Fruit fly (Drosophila melanogaster) whole organism, embryonic: Measurements from ENCODE around the gene CG32040.

ENCODE experiments used
- Aef1 ChIP-seq: fragments of 200-800 bp; sonication (Bioruptor generic); IDR thresholded peaks from 3 replicates; pipeline ENCODE4 v1.3.6; 2022; ENCODE audit warnings: missing biosample characterization, missing genetic modification characterization
- Atf6 ChIP-seq: fragments of 200-800 bp; sonication (Bioruptor generic); IDR thresholded peaks from 2 replicates; pipeline ENCODE4 v1.3.6; 2022; ENCODE audit warnings: missing biosample characterization, missing genetic modification characterization
- BEAF-32 ChIP-seq: fragments of 200-800 bp; sonication (Bioruptor generic); optimal IDR thresholded peaks from 3 replicates; lab custom pipeline; 2017; ENCODE audit warnings: missing biosample characterization, missing genetic modification characterization, mild to moderate bottlenecking, moderate library complexity, missing genetic modification reagents
- CG11695 ChIP-seq: fragments of 200-800 bp; sonication (Bioruptor generic); IDR thresholded peaks from 3 replicates; pipeline ENCODE4 v1.3.6; 2022; ENCODE audit warnings: missing biosample characterization, missing genetic modification characterization
- CG13287 ChIP-seq: fragments of 200-800 bp; sonication (Bioruptor generic); IDR thresholded peaks from 2 replicates; pipeline ENCODE4 v1.3.6; 2022; ENCODE audit warnings: missing biosample characterization, missing genetic modification characterization; ENCODE audit not compliant: partially characterized antibody
- CG13424 ChIP-seq: fragments of 200-800 bp; sonication (Bioruptor generic); optimal IDR thresholded peaks from 2 replicates; lab custom pipeline; 2019; ENCODE audit warnings: missing biosample characterization, mild to moderate bottlenecking, missing genetic modification characterization, moderate library complexity
- CG13624 ChIP-seq: fragments of 200-800 bp; sonication (Bioruptor generic); optimal IDR thresholded peaks from 2 replicates; lab custom pipeline; 2016; ENCODE audit warnings: missing biosample characterization, missing genetic modification characterization
- CG13775 ChIP-seq: fragments of 200-800 bp; sonication (Bioruptor generic); optimal IDR thresholded peaks from 3 replicates; lab custom pipeline; 2017; ENCODE audit warnings: missing biosample characterization, mild to moderate bottlenecking, missing genetic modification characterization
- CG15601 ChIP-seq: fragments of 200-800 bp; sonication (Bioruptor generic); optimal IDR thresholded peaks from 3 replicates; lab custom pipeline; 2019; ENCODE audit warnings: missing biosample characterization, mild to moderate bottlenecking, missing genetic modification characterization, moderate library complexity
- CG16813 ChIP-seq: fragments of 200-800 bp; sonication (Bioruptor generic); IDR thresholded peaks from 3 replicates; pipeline ENCODE4 v1.3.6; 2022; ENCODE audit warnings: missing biosample characterization, missing genetic modification characterization; ENCODE audit not compliant: partially characterized antibody
- CG17328 ChIP-seq: fragments of 200-800 bp; sonication (Bioruptor generic); IDR thresholded peaks from 2 replicates; pipeline ENCODE4 v1.3.6; 2022; ENCODE audit warnings: missing biosample characterization, missing genetic modification characterization
- CG18262 ChIP-seq: fragments of 200-800 bp; optimal IDR thresholded peaks from 3 replicates; lab custom pipeline; 2019; ENCODE audit warnings: missing biosample characterization, mild to moderate bottlenecking, missing genetic modification characterization, moderate library complexity
- CG2116 ChIP-seq: fragments of 200-800 bp; sonication (Bioruptor generic); optimal IDR thresholded peaks from 3 replicates; lab custom pipeline; 2018; ENCODE audit warnings: missing biosample characterization, mild to moderate bottlenecking, missing genetic modification characterization
- CG32767 ChIP-seq: fragments of 200-800 bp; sonication (Bioruptor generic); IDR thresholded peaks from 2 replicates; pipeline ENCODE4 v1.3.6; 2022; ENCODE audit warnings: missing biosample characterization, missing genetic modification characterization
- CG42726 ChIP-seq: fragments of 200-800 bp; sonication (Bioruptor generic); IDR thresholded peaks from 2 replicates; pipeline ENCODE4 v1.3.6; 2022; ENCODE audit warnings: missing biosample characterization, missing genetic modification characterization; ENCODE audit not compliant: partially characterized antibody
- CG4424 ChIP-seq: fragments of 200-800 bp; sonication (Bioruptor generic); optimal IDR thresholded peaks from 3 replicates; lab custom pipeline; 2016; ENCODE audit warnings: missing biosample characterization, missing genetic modification characterization
- CG7372 ChIP-seq: fragments of 200-800 bp; sonication (Bioruptor generic); IDR thresholded peaks from 2 replicates; pipeline ENCODE4 v1.3.6; 2022; ENCODE audit warnings: missing biosample characterization, missing genetic modification characterization
- CG7786 ChIP-seq: fragments of 200-800 bp; sonication (Bioruptor generic); optimal IDR thresholded peaks from 2 replicates; lab custom pipeline; 2016; ENCODE audit warnings: missing biosample characterization, missing genetic modification characterization
- CG7963 ChIP-seq: fragments of 200-800 bp; sonication (Bioruptor generic); IDR thresholded peaks from 3 replicates; pipeline ENCODE4 v1.3.6; 2022; ENCODE audit warnings: missing biosample characterization, missing genetic modification characterization; ENCODE audit not compliant: partially characterized antibody
- CG9609 ChIP-seq: fragments of 200-800 bp; sonication (Bioruptor generic); optimal IDR thresholded peaks from 3 replicates; lab custom pipeline; 2016; ENCODE audit warnings: missing biosample characterization, missing genetic modification characterization
- Chrac-16 ChIP-seq: fragments of 200-800 bp; sonication (Bioruptor generic); optimal IDR thresholded peaks from 3 replicates; lab custom pipeline; 2016; ENCODE audit warnings: missing biosample characterization, missing genetic modification characterization
- Dbx ChIP-seq: fragments of 200-800 bp; sonication (Bioruptor generic); IDR thresholded peaks from 3 replicates; pipeline ENCODE4 v1.3.6; 2022; ENCODE audit warnings: missing biosample characterization, missing genetic modification characterization
- Dll ChIP-seq: fragments of 200-800 bp; sonication (Bioruptor generic); IDR thresholded peaks from 4 replicates; pipeline ENCODE4 v1.3.6; 2022; ENCODE audit warnings: missing biosample characterization, missing genetic modification characterization; ENCODE audit not compliant: partially characterized antibody
- Fer3 ChIP-seq: fragments of 200-800 bp; sonication (Bioruptor generic); optimal IDR thresholded peaks from 2 replicates; lab custom pipeline; 2018; ENCODE audit warnings: missing biosample characterization, mild to moderate bottlenecking, missing genetic modification characterization, moderate library complexity
- Hmr ChIP-seq: fragments of 200-800 bp; sonication (Bioruptor generic); optimal IDR thresholded peaks from 3 replicates; lab custom pipeline; 2017; ENCODE audit warnings: mild to moderate bottlenecking, missing biosample characterization, missing genetic modification reagents, missing genetic modification characterization
- Jarid2 ChIP-seq: fragments of 200-800 bp; sonication (Bioruptor generic); optimal IDR thresholded peaks from 3 replicates; lab custom pipeline; 2017; ENCODE audit warnings: mild to moderate bottlenecking, missing biosample characterization, missing genetic modification reagents, missing genetic modification characterization
- Kr ChIP-seq: fragments of 200-800 bp; sonication (Bioruptor generic); optimal IDR thresholded peaks from 2 replicates; lab custom pipeline; 2017; ENCODE audit warnings: missing biosample characterization, mild to moderate bottlenecking, missing genetic modification characterization
- Lhr ChIP-seq: fragments of 200-800 bp; sonication (Bioruptor generic); optimal IDR thresholded peaks from 3 replicates; lab custom pipeline; 2017; ENCODE audit warnings: mild to moderate bottlenecking, missing biosample characterization, missing genetic modification reagents, missing genetic modification characterization
- MESR4 ChIP-seq: fragments of 200-800 bp; sonication (Bioruptor generic); optimal IDR thresholded peaks from 2 replicates; lab custom pipeline; 2018; ENCODE audit warnings: missing biosample characterization, mild to moderate bottlenecking, missing genetic modification characterization, moderate library complexity
- Nf-YB ChIP-seq: fragments of 200-800 bp; sonication (Bioruptor generic); optimal IDR thresholded peaks from 3 replicates; lab custom pipeline; 2019; ENCODE audit warnings: missing biosample characterization, mild to moderate bottlenecking, missing genetic modification characterization, moderate library complexity
- Sry-δ ChIP-seq: fragments of 200-800 bp; sonication (Bioruptor generic); optimal IDR thresholded peaks from 2 replicates; lab custom pipeline; 2016; ENCODE audit warnings: missing biosample characterization, missing genetic modification characterization
- ato ChIP-seq: fragments of 200-800 bp; sonication (Bioruptor generic); IDR thresholded peaks from 2 replicates; pipeline ENCODE4 v1.3.6; 2022; ENCODE audit warnings: missing biosample characterization, missing genetic modification characterization; ENCODE audit not compliant: partially characterized antibody
- bsh ChIP-seq, 2 experiments: fragments of 200-800 bp; sonication (Bioruptor generic); optimal IDR thresholded peaks; 2 replicates each; lab custom pipeline; 2017 to 2018; ENCODE audit warnings: mild to moderate bottlenecking in 2 of 2, missing biosample characterization in 2 of 2, missing genetic modification characterization in 2 of 2, moderate library complexity in 1 of 2
- cato ChIP-seq: fragments of 200-800 bp; sonication (Bioruptor generic); optimal IDR thresholded peaks from 2 replicates; lab custom pipeline; 2016; ENCODE audit warnings: missing biosample characterization, missing genetic modification characterization, borderline replicate concordance
- fru ChIP-seq: fragments of >200 bp; optimal IDR thresholded peaks from 2 replicates; lab custom pipeline; 2017
- ind ChIP-seq: fragments of 200-800 bp; sonication (Bioruptor generic); optimal IDR thresholded peaks from 3 replicates; lab custom pipeline; 2016; ENCODE audit warnings: missing biosample characterization, missing genetic modification characterization
- mam ChIP-seq: fragments of 200-800 bp; sonication (Bioruptor generic); optimal IDR thresholded peaks from 3 replicates; lab custom pipeline; 2016; ENCODE audit warnings: missing biosample characterization, missing genetic modification characterization
- onecut ChIP-seq: fragments of 200-800 bp; sonication (Bioruptor generic); IDR thresholded peaks from 2 replicates; pipeline ENCODE4 v1.3.6; 2022; ENCODE audit warnings: missing biosample characterization, missing genetic modification characterization
- otp ChIP-seq: fragments of 200-800 bp; sonication (Bioruptor generic); IDR thresholded peaks from 3 replicates; pipeline ENCODE4, ENCODE4 v1.3.6; 2022; ENCODE audit warnings: missing biosample characterization, missing genetic modification characterization
- sd ChIP-seq: fragments of 200-800 bp; sonication (Bioruptor generic); optimal IDR thresholded peaks from 3 replicates; lab custom pipeline; 2018; ENCODE audit warnings: missing biosample characterization, mild to moderate bottlenecking, missing genetic modification characterization, moderate library complexity
- shn ChIP-seq: fragments of 200-800 bp; sonication (Bioruptor generic); optimal IDR thresholded peaks from 3 replicates; lab custom pipeline; 2016; ENCODE audit warnings: missing biosample characterization, missing genetic modification characterization
- slbo ChIP-seq: fragments of 200-800 bp; sonication (Bioruptor generic); IDR thresholded peaks from 2 replicates; pipeline ENCODE4 v1.3.6; 2022; ENCODE audit warnings: missing biosample characterization, missing genetic modification characterization
- sna ChIP-seq: fragments of 200-800 bp; sonication (Bioruptor generic); IDR thresholded peaks from 2 replicates; pipeline ENCODE4 v1.3.6; 2022; ENCODE audit warnings: missing biosample characterization, missing genetic modification characterization; ENCODE audit not compliant: partially characterized antibody
- sug ChIP-seq: fragments of 200-800 bp; optimal IDR thresholded peaks from 2 replicates; lab custom pipeline; 2019; ENCODE audit warnings: missing biosample characterization, mild to moderate bottlenecking, missing genetic modification characterization, moderate library complexity
- tgo ChIP-seq: fragments of 200-800 bp; sonication (Bioruptor generic); IDR thresholded peaks from 3 replicates; pipeline ENCODE4 v1.3.6; 2022; ENCODE audit warnings: missing biosample characterization, missing genetic modification characterization
- tio ChIP-seq: fragments of 200-800 bp; sonication (Bioruptor generic); optimal IDR thresholded peaks from 2 replicates; lab custom pipeline; 2017; ENCODE audit warnings: missing biosample characterization, missing genetic modification characterization, inconsistent platforms
- tna ChIP-seq: fragments of 200-800 bp; sonication (Bioruptor generic); IDR thresholded peaks from 2 replicates; pipeline ENCODE4 v1.3.6; 2022; ENCODE audit warnings: missing biosample characterization, missing genetic modification characterization; ENCODE audit not compliant: partially characterized antibody
- tx ChIP-seq: fragments of 200-800 bp; sonication (Bioruptor generic); optimal IDR thresholded peaks from 2 replicates; lab custom pipeline; 2016; ENCODE audit warnings: missing biosample characterization, missing genetic modification characterization
- wdn ChIP-seq: fragments of 200-800 bp; sonication (Bioruptor generic); IDR thresholded peaks from 2 replicates; pipeline ENCODE4 v1.3.6; 2022; ENCODE audit warnings: missing biosample characterization, missing genetic modification characterization
- zfh2 ChIP-seq: fragments of 200-800 bp; sonication (Bioruptor generic); optimal IDR thresholded peaks from 2 replicates; lab custom pipeline; 2016; ENCODE audit warnings: missing biosample characterization, missing genetic modification characterization

CG32040 gene

DNA sequence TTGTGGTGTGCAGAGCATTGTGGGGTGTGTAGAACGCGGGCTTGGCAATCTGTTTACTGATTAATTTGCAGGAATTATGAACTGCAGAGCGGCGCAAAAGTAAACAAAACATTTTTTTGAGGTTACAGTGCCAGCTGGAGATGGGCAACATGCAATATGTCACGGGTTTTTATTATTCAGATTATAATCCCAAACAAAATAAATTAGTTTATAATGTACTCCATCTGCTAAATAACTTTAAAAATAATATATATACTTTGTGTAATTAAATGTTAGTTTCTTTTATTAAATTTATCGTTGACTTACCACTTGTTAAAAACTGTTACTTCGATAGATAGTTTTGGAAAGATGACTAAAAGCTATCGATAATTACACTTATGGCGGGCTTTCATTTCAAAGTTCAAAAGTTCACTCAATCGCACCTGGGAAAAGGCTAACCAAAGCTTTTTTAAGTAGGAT, 17.1 kb downstream of the CG32040 start, which contains the start of gene Fdx1 (continued):
- TF ChIP-seq tgo: peak; percentile 28; the same call in 2 of the 3 replicates
- peak; percentile 59 for TF ChIP-seq Atf6
- no peak for TF ChIP-seq ato (GFP tag; lab: Robert Waterston, UW)
- peak; percentile 12 for TF ChIP-seq MESR4
- TF ChIP-seq CG18262 (tag; lab: Kevin White, UChicago): peak; percentile 43
- no peak for TF ChIP-seq Nf-YB (GFP tag; lab: Kevin White, UChicago)
- no peak for TF ChIP-seq wdn
- no peak for TF ChIP-seq tx (GFP tag; lab: Kevin White, UChicago)
- no peak for TF ChIP-seq tio (GFP tag; lab: Kevin White, UChicago)
- TF ChIP-seq bsh (GFP tag; optimal IDR thresholded peaks at IDR 0.05; lab: Kevin White, UChicago): peak in 1 of 2 experiments; percentile 50
- TF ChIP-seq Dll (GFP tag; lab: Robert Waterston, UW): peak; percentile 80
- peak; percentile 8 for TF ChIP-seq CG13624 (GFP tag; lab: Kevin White, UChicago)
- TF ChIP-seq CG13775 (GFP tag; lab: Kevin White, UChicago): peak; percentile 27
- no peak for TF ChIP-seq CG7963 (GFP tag; lab: Robert Waterston, UW)
- no peak for TF ChIP-seq Kr
- TF ChIP-seq CG15601 (tag; lab: Kevin White, UChicago): peak; percentile 54
- no peak for TF ChIP-seq fru (lab: Kevin White, UChicago)
- peak; percentile 53; the same call in 2 of the 3 replicates for TF ChIP-seq CG16813
- TF ChIP-seq CG17328 (GFP tag; lab: Robert Waterston, UW): peak; percentile 68
- peak; percentile 39; the same call in 1 of the 3 replicates for TF ChIP-seq Dbx
- peak; percentile 70 for TF ChIP-seq Sry-δ
- 0 out of 3 replicates have a peak, but pooled peaks have one; percentile 22 for TF ChIP-seq CG11695
- TF ChIP-seq Fer3 (tag; lab: Kevin White, UChicago): peak; percentile 51
- TF ChIP-seq zfh2 (GFP tag; lab: Kevin White, UChicago): peak; percentile 12
- TF ChIP-seq cato (GFP tag; lab: Kevin White, UChicago): no peak
- no peak for TF ChIP-seq tna
- TF ChIP-seq onecut (GFP tag; lab: Robert Waterston, UW): no peak
- no peak for TF ChIP-seq shn (GFP tag; lab: Kevin White, UChicago)
- peak; percentile 23 for TF ChIP-seq Chrac-16
- TF ChIP-seq CG7372 (GFP tag; lab: Robert Waterston, UW): peak; percentile 30; the same call in 1 of the 2 replicates
- TF ChIP-seq CG13424 (tag; lab: Kevin White, UChicago): peak; percentile 70
- peak; percentile 68 for TF ChIP-seq Aef1 (GFP tag; lab: Robert Waterston, UW)
- peak; percentile 74 for TF ChIP-seq slbo (GFP tag; lab: Robert Waterston, UW)
- TF ChIP-seq CG9609: no peak
- TF ChIP-seq Lhr (GFP tag; lab: Kevin White, UChicago): no peak
- TF ChIP-seq Jarid2: no peak
- TF ChIP-seq sug (tag; lab: Kevin White, UChicago): peak; percentile 61
- TF ChIP-seq sna (GFP tag; lab: Robert Waterston, UW): peak; percentile 77
- TF ChIP-seq sd (tag; lab: Kevin White, UChicago): no peak
- TF ChIP-seq Hmr (GFP tag; lab: Kevin White, UChicago): no peak
- TF ChIP-seq mam (GFP tag; lab: Kevin White, UChicago): peak; percentile 25
- peak; percentile 81 for TF ChIP-seq CG13287 (GFP tag; lab: Robert Waterston, UW)
- no peak for TF ChIP-seq CG7786 (GFP tag; lab: Kevin White, UChicago)
- TF ChIP-seq ind (GFP tag; lab: Kevin White, UChicago): peak; percentile 47
- 0 out of 2 replicates have a peak, but pooled peaks have one; percentile 17 for TF ChIP-seq CG32767 (GFP tag; lab: Robert Waterston, UW)
- peak; percentile 65 for TF ChIP-seq BEAF-32 (GFP tag; lab: Kevin White, UChicago)
- peak; percentile 19 for TF ChIP-seq CG4424
- TF ChIP-seq CG42726 (GFP tag; lab: Robert Waterston, UW): no peak
- peak; percentile 91 for TF ChIP-seq CG2116 (GFP tag; lab: Kevin White, UChicago)
- TF ChIP-seq otp (GFP tag; lab: Robert Waterston, UW): no peak
